Fruit fly (Drosophila melanogaster) whole organism, embryonic: Measurements from ENCODE around the gene CG13311.

ENCODE experiments used
- CG10274 ChIP-seq: fragments of 200-800 bp; sonication (Bioruptor generic); optimal IDR thresholded peaks from 3 replicates; lab custom pipeline; 2017; ENCODE audit warnings: missing biosample characterization, mild to moderate bottlenecking, missing genetic modification characterization
- CG10543 ChIP-seq: fragments of 200-800 bp; sonication (Bioruptor generic); optimal IDR thresholded peaks from 3 replicates; lab custom pipeline; 2017; ENCODE audit warnings: missing biosample characterization, mild to moderate bottlenecking, missing genetic modification characterization, moderate library complexity
- CG10959 ChIP-seq: fragments of 200-800 bp; sonication (Bioruptor generic); IDR thresholded peaks from 2 replicates; pipeline ENCODE4 v1.3.6; 2022; ENCODE audit warnings: missing biosample characterization, missing genetic modification characterization
- CG11696 ChIP-seq: fragments of 200-800 bp; sonication (Bioruptor generic); IDR thresholded peaks from 2 replicates; pipeline ENCODE4 v1.3.6; 2022; ENCODE audit warnings: missing biosample characterization, missing genetic modification characterization
- CG15601 ChIP-seq: fragments of 200-800 bp; sonication (Bioruptor generic); optimal IDR thresholded peaks from 3 replicates; lab custom pipeline; 2019; ENCODE audit warnings: missing biosample characterization, mild to moderate bottlenecking, missing genetic modification characterization, moderate library complexity
- CG17328 ChIP-seq: fragments of 200-800 bp; sonication (Bioruptor generic); IDR thresholded peaks from 2 replicates; pipeline ENCODE4 v1.3.6; 2022; ENCODE audit warnings: missing biosample characterization, missing genetic modification characterization
- CG18011 ChIP-seq: fragments of 200-800 bp; sonication (Bioruptor generic); optimal IDR thresholded peaks from 2 replicates; lab custom pipeline; 2017; ENCODE audit warnings: missing biosample characterization, missing genetic modification characterization, mild to moderate bottlenecking, moderate library complexity, missing genotype
- CG7745 ChIP-seq: fragments of 200-800 bp; sonication (Bioruptor generic); optimal IDR thresholded peaks from 2 replicates; lab custom pipeline; 2018; ENCODE audit warnings: missing biosample characterization, mild to moderate bottlenecking, missing genetic modification characterization, moderate library complexity
- CG7839 ChIP-seq: fragments of 200-800 bp; sonication (Bioruptor generic); optimal IDR thresholded peaks from 3 replicates; lab custom pipeline; 2018; ENCODE audit warnings: missing biosample characterization, mild to moderate bottlenecking, missing genetic modification characterization, moderate library complexity
- CG8478 ChIP-seq: fragments of >200 bp; optimal IDR thresholded peaks from 2 replicates; lab custom pipeline; 2018
- Ets65A ChIP-seq: fragments of 200-800 bp; sonication (Bioruptor generic); peaks from one replicate; lab custom pipeline; 2016; ENCODE audit warnings: missing biosample characterization, missing genetic modification characterization
- croc ChIP-seq: fragments of 200-800 bp; sonication (Bioruptor generic); conservative IDR thresholded peaks from 3 replicates; pipeline ENCODE4 v1.3.6; 2022; ENCODE audit warnings: missing biosample characterization, missing genetic modification characterization
- jumu ChIP-seq: fragments of 200-800 bp; sonication (Bioruptor generic); optimal IDR thresholded peaks from 3 replicates; lab custom pipeline; 2016; ENCODE audit warnings: missing biosample characterization, missing genetic modification characterization

- no peak for TF ChIP-seq CG10274 (GFP tag; lab: Kevin White, UChicago)
- no peak for TF ChIP-seq Ets65A (GFP tag; lab: Kevin White, UChicago)
- TF ChIP-seq CG8478, result no peak
- TF ChIP-seq jumu, result no peak
- TF ChIP-seq CG17328 (GFP tag; lab: Robert Waterston, UW), result no peak
- TF ChIP-seq CG7839 (tag; lab: Kevin White, UChicago), result no peak
- TF ChIP-seq CG10543, result no peak
- TF ChIP-seq CG11696, result no peak
- TF ChIP-seq CG10959, result no peak
- no peak for TF ChIP-seq CG18011
- TF ChIP-seq croc (GFP tag; lab: Robert Waterston, UW), result no peak
- no peak for TF ChIP-seq CG7745
- TF ChIP-seq CG15601 (tag; lab: Kevin White, UChicago), result no peak
Measured at dm6 chr3L:8824403-8825029, 22.6 kb upstream of the CG13311 start.
